Worm (Caenorhabditis elegans) whole organism, L4 larva: ENCODE results near the gene ilkp-1.

ENCODE experiments used
- F10B5.3 ChIP-seq: sonication (generic microtip); optimal IDR thresholded peaks from 2 replicates; lab custom pipeline; 2016; ENCODE audit warnings: mild to moderate bottlenecking, missing genetic modification characterization, missing compliant biosample characterization
- F49E8.2 ChIP-seq: sonication (generic microtip); optimal IDR thresholded peaks from 2 replicates; lab custom pipeline; 2016; ENCODE audit warnings: missing compliant biosample characterization, mild to moderate bottlenecking, missing genetic modification characterization, borderline replicate concordance
- Y48G9A.11 ChIP-seq: fragments of 200-800 bp; sonication (Bioruptor generic); IDR thresholded peaks from 2 replicates; pipeline ENCODE4 v1.3.6; 2022; ENCODE audit warnings: missing genetic modification reagents, missing genetic modification characterization, missing compliant biosample characterization
- arid-1 ChIP-seq: fragments of 200-800 bp; sonication (Bioruptor generic); conservative IDR thresholded peaks from 2 replicates; pipeline ENCODE4 v1.3.6; 2022; ENCODE audit warnings: missing genetic modification reagents, missing genetic modification characterization, missing compliant biosample characterization
- attf-4 ChIP-seq: sonication (generic microtip); optimal IDR thresholded peaks from 3 replicates; lab custom pipeline; 2017; ENCODE audit warnings: missing biosample characterization, missing genetic modification characterization
- ceh-20 ChIP-seq: fragments of 200-800 bp; sonication (Bioruptor generic); IDR thresholded peaks from 2 replicates; pipeline ENCODE4 v1.3.6; 2022; ENCODE audit warnings: missing genetic modification reagents, missing genetic modification characterization, missing compliant biosample characterization
- ceh-32 ChIP-seq: sonication (generic microtip); optimal IDR thresholded peaks from 2 replicates; lab custom pipeline; 2016; ENCODE audit warnings: mild to moderate bottlenecking, missing genetic modification characterization, missing compliant biosample characterization; ENCODE audit not compliant: poor library complexity
- ceh-62 ChIP-seq: sonication (generic microtip); optimal IDR thresholded peaks from 2 replicates; lab custom pipeline; 2017; ENCODE audit warnings: missing biosample characterization, missing genetic modification characterization
- daf-12 ChIP-seq: fragments of 150-350 bp; optimal IDR thresholded peaks from 2 replicates; lab custom pipeline; 2014; ENCODE audit warnings: missing biosample characterization, missing genetic modification reagents, missing genetic modification characterization
- daf-16 ChIP-seq, 3 experiments: sonication (generic microtip); optimal IDR thresholded peaks; 2 replicates each; lab custom pipeline; 2016 to 2017; ENCODE audit warnings: missing genetic modification characterization in 3 of 3, missing genetic modification reagents in 3 of 3, mild to moderate bottlenecking in 2 of 3, missing compliant biosample characterization in 2 of 3, missing biosample characterization in 1 of 3, moderate library complexity in 1 of 3
- daf-19 ChIP-seq: fragments of 200-800 bp; sonication (Bioruptor generic); conservative IDR thresholded peaks from 2 replicates; pipeline ENCODE4 v1.3.6; 2022; ENCODE audit warnings: missing genetic modification characterization, missing compliant biosample characterization
- dmd-8 ChIP-seq: fragments of 200-800 bp; sonication (Bioruptor generic); IDR thresholded peaks from 2 replicates; pipeline ENCODE4 v1.3.6; 2022; ENCODE audit warnings: missing genetic modification characterization, missing compliant biosample characterization
- dmd-9 ChIP-seq: fragments of 200-800 bp; sonication (Bioruptor generic); IDR thresholded peaks from 2 replicates; pipeline ENCODE4 v1.3.6; 2022; ENCODE audit warnings: missing genetic modification reagents, missing genetic modification characterization, missing compliant biosample characterization
- egl-43 ChIP-seq: fragments of 200-800 bp; sonication (Bioruptor generic); IDR thresholded peaks from 2 replicates; pipeline ENCODE4 v1.3.6; 2022; ENCODE audit warnings: missing genetic modification reagents, missing genetic modification characterization, missing compliant biosample characterization
- gei-8 ChIP-seq: fragments of 200-800 bp; sonication (Bioruptor generic); optimal IDR thresholded peaks from 2 replicates; lab custom pipeline; 2018; ENCODE audit warnings: mild to moderate bottlenecking, missing genetic modification characterization, missing compliant biosample characterization
- hif-1 ChIP-seq, 2 experiments: sonication (generic microtip); optimal IDR thresholded peaks; 2 replicates each; lab custom pipeline; 2016 to 2017; ENCODE audit warnings: missing compliant biosample characterization in 2 of 2, missing genetic modification characterization in 2 of 2, missing genetic modification reagents in 2 of 2, missing genotype in 2 of 2, mild to moderate bottlenecking in 1 of 2
- hlh-11 ChIP-seq: fragments of 200-800 bp; sonication (Bioruptor generic); optimal IDR thresholded peaks from 2 replicates; lab custom pipeline; 2018; ENCODE audit warnings: mild to moderate bottlenecking, missing genetic modification characterization, missing compliant biosample characterization
- hlh-30 ChIP-seq: sonication (generic microtip); optimal IDR thresholded peaks from 2 replicates; lab custom pipeline; 2017; ENCODE audit warnings: antibody characterized with exemption, mild to moderate bottlenecking, missing genetic modification characterization, missing compliant biosample characterization; ENCODE audit not compliant: insufficient read depth
- lim-7 ChIP-seq: fragments of 200-800 bp; sonication (Bioruptor generic); IDR thresholded peaks from 2 replicates; pipeline ENCODE4 v1.3.6; 2022; ENCODE audit warnings: missing genetic modification characterization, missing compliant biosample characterization
- lin-15B ChIP-seq: fragments of 150-350 bp; sonication (generic microtip); optimal IDR thresholded peaks from 3 replicates; lab custom pipeline; 2014; ENCODE audit warnings: missing biosample characterization, missing genetic modification characterization
- lin-38 ChIP-seq: fragments of 200-800 bp; sonication (Bioruptor generic); IDR thresholded peaks from 2 replicates; pipeline ENCODE4 v1.3.6; 2022; ENCODE audit warnings: missing genetic modification reagents, missing genetic modification characterization, missing compliant biosample characterization
- lin-39 ChIP-seq: fragments of 150-350 bp; optimal IDR thresholded peaks from 2 replicates; lab custom pipeline; 2014; ENCODE audit warnings: missing biosample characterization, missing genetic modification reagents, missing genetic modification characterization
- lir-3 ChIP-seq: sonication (generic microtip); optimal IDR thresholded peaks from 2 replicates; lab custom pipeline; 2016; ENCODE audit warnings: mild to moderate bottlenecking, missing genetic modification characterization, missing compliant biosample characterization
- lsy-2 ChIP-seq, 2 experiments: fragments of 150-350 bp in 1 of 2; sonication (generic microtip) in 1 of 2; optimal IDR thresholded peaks; 2 replicates each; lab custom pipeline; 2014 to 2017; ENCODE audit warnings: missing biosample characterization in 2 of 2, missing genetic modification characterization in 2 of 2
- madf-5 ChIP-seq, 2 experiments: fragments of 200-800 bp; sonication (Bioruptor generic); IDR thresholded peaks; 2 replicates each; pipeline ENCODE4 v1.3.6; 2022; ENCODE audit warnings: missing compliant biosample characterization in 2 of 2, missing genetic modification characterization in 2 of 2
- mdl-1 ChIP-seq, 2 experiments: fragments of 150-350 bp in 1 of 2; sonication (generic microtip) in 1 of 2; optimal IDR thresholded peaks; 2 replicates each; lab custom pipeline; 2014 to 2017; ENCODE audit warnings: missing biosample characterization in 2 of 2, missing genetic modification characterization in 2 of 2
- mes-2 ChIP-seq: sonication (generic microtip); optimal IDR thresholded peaks from 2 replicates; lab custom pipeline; 2016; ENCODE audit warnings: missing genotype, mild to moderate bottlenecking, missing genetic modification characterization, missing compliant biosample characterization; ENCODE audit not compliant: poor library complexity, severe bottlenecking
- nhr-10 ChIP-seq: fragments of 150-350 bp; optimal IDR thresholded peaks from 2 replicates; lab custom pipeline; 2014; ENCODE audit warnings: missing biosample characterization, missing genetic modification characterization
- nhr-111 ChIP-seq: fragments of 200-800 bp; sonication (Bioruptor generic); optimal IDR thresholded peaks from 2 replicates; lab custom pipeline; 2018; ENCODE audit warnings: mild to moderate bottlenecking, missing genetic modification characterization, missing compliant biosample characterization
- nhr-28 ChIP-seq: fragments of 150-350 bp; optimal IDR thresholded peaks from 2 replicates; lab custom pipeline; 2014; ENCODE audit warnings: missing biosample characterization, missing genetic modification characterization
- nhr-42 ChIP-seq: fragments of 200-800 bp; sonication (Bioruptor generic); IDR thresholded peaks from 2 replicates; pipeline ENCODE4 v1.3.6; 2022; ENCODE audit warnings: missing genetic modification characterization, missing compliant biosample characterization
- nhr-77 ChIP-seq: fragments of 150-350 bp; optimal IDR thresholded peaks from 2 replicates; lab custom pipeline; 2014; ENCODE audit warnings: missing biosample characterization, missing genetic modification characterization
- php-3 ChIP-seq: fragments of 200-800 bp; sonication (Bioruptor generic); IDR thresholded peaks from 2 replicates; pipeline ENCODE4 v1.3.6; 2022; ENCODE audit warnings: missing genetic modification reagents, missing genetic modification characterization, missing compliant biosample characterization
- set-16 ChIP-seq: fragments of 200-800 bp; sonication (Bioruptor generic); IDR thresholded peaks from 2 replicates; pipeline ENCODE4 v1.3.6; 2022; ENCODE audit warnings: missing genetic modification reagents, missing genetic modification characterization, missing compliant biosample characterization
- spr-1 ChIP-seq: sonication (generic microtip); optimal IDR thresholded peaks from 2 replicates; lab custom pipeline; 2016; ENCODE audit warnings: mild to moderate bottlenecking, missing genetic modification characterization, missing compliant biosample characterization
- unc-130 ChIP-seq: sonication (generic microtip); optimal IDR thresholded peaks from 2 replicates; lab custom pipeline; 2016; ENCODE audit warnings: missing genetic modification reagents, missing genetic modification characterization, missing compliant biosample characterization
- unc-39 ChIP-seq: sonication (generic microtip); optimal IDR thresholded peaks from 2 replicates; lab custom pipeline; 2017; ENCODE audit warnings: missing biosample characterization, missing genetic modification characterization
- unc-62 ChIP-seq, 3 experiments: fragments of 150-350 bp in 1 of 3; sonication (generic microtip); optimal IDR thresholded peaks in 2 of 3; peaks in 1 of 3; 1 replicate in 1 of 3; 2 replicates in 2 of 3; lab custom pipeline; 2014 to 2017; ENCODE audit warnings: missing biosample characterization in 3 of 3, missing genetic modification characterization in 3 of 3, missing genetic modification reagents in 3 of 3, missing genotype in 1 of 3
- zfp-3 ChIP-seq: fragments of 200-800 bp; sonication (Bioruptor generic); conservative IDR thresholded peaks from 2 replicates; pipeline ENCODE4 v1.3.6; 2022; ENCODE audit warnings: missing genetic modification reagents, missing genetic modification characterization, missing compliant biosample characterization
- zip-11 ChIP-seq: fragments of 200-800 bp; sonication (Bioruptor generic); IDR thresholded peaks from 2 replicates; pipeline ENCODE4 v1.3.6; 2022; ENCODE audit warnings: missing genetic modification characterization, missing compliant biosample characterization

Gene ilkp-1

DNA sequence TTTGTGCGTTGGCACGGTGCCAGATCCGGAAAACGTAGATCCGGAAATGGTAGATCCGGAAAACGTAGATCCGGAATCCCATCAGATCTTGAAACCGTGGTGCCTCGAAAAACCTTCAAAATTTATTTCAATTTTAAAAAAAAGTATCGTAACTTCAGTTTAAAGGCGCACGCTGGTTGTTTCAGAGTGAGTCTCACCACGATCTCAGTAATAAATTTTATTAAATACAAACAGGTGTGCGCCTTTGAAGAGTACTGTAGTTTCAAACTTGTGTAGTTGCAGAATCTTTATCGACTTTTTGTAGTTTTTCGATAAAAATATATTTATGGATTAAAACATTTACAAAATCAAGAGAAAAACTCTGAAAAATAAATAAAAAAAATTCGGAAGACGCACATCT, 623 bp downstream of the ilkp-1 start:
- TF ChIP-seq madf-5 (GFP tag; IDR thresholded peaks at IDR 0.05; lab: Robert Waterston, UW) (no peak), F49E8.2 (tag; lab: Kevin White, UChicago) (peak; percentile 57), gei-8 (GFP tag; lab: Kevin White, UChicago) (no peak), mes-2 (peak; percentile 8), lin-38 (GFP tag; lab: Robert Waterston, UW) (no peak), php-3 (GFP tag; lab: Robert Waterston, UW) (no peak), lsy-2 (tag; optimal IDR thresholded peaks at IDR 0.05; lab: Kevin White, UChicago) (peak in 1 of 2 experiments; percentile 18), unc-130 (GFP tag; lab: Kevin White, UChicago) (peak; percentile 20), arid-1 (0 out of 2 replicates have a peak, but pooled peaks have one; percentile 6), nhr-111 (GFP tag; lab: Kevin White, UChicago) (no peak), daf-19 (GFP tag; lab: Robert Waterston, UW) (no peak), nhr-42 (GFP tag; lab: Robert Waterston, UW) (no peak), Y48G9A.11 (peak; percentile 39; the same call in 1 of the 2 replicates)

DNA sequence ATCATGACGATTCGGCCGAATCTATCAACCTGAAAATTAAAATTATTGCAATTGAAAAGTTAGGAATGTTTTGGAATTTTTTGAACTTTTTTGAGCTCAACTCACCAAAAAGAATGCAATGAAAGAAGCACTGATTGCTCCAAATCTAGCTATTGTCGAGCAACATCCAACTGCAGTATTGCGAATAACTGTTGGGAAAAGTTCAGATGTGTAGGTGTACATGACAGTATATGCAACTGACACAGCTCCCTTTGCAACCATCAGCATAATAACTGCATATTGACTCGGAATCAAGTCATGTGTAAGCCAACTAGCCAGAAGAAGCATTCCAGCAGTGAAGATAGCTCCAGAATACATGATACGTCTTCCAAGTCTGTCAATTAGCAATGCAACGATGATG, 2.5 kb downstream of the ilkp-1 start:
- TF ChIP-seq lin-39 (tag; lab: Kevin White, UChicago) (no peak), unc-62 (GFP tag; optimal IDR thresholded peaks at IDR 0.05 in 1 of 2; lab: Kevin White, UChicago) (peak in 1 of 2 experiments; percentile 98), unc-62 (tag; optimal IDR thresholded peaks at IDR 0.05; lab: Kevin White, UChicago) (no peak), mdl-1 (tag; optimal IDR thresholded peaks at IDR 0.05; lab: Kevin White, UChicago) (no peak), daf-12 (tag; lab: Kevin White, UChicago) (no peak), php-3 (GFP tag; lab: Robert Waterston, UW) (no peak), zip-11 (GFP tag; lab: Robert Waterston, UW) (no peak)

DNA sequence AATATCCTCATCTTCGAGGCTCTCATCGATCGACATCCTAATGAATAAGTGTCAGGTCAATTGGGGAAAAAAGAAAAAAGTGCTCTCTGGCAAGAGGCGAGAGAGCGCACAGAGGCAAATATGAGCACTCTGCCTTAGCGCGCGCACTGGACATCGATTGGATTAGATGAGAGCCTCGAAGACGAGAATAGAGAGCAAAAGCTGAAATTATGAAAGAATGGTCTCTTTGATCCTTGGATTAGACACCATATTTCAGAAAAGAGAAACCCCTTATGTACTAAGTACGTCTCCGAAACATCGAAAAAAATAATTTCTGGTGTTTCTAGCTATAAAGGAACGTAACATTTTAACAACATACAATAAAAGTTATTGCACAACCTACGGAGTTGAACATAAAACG, 5.2 kb downstream of the ilkp-1 start, which contains the start of gene F45E10.2:
Gene F45E10.2, minus strand, starts transcription at position 101 of the 400 bp plus-strand sequence.
- no peak for TF ChIP-seq ceh-20 (GFP tag; lab: Robert Waterston, UW)
- no peak for TF ChIP-seq php-3 (GFP tag; lab: Robert Waterston, UW)
- no peak for TF ChIP-seq daf-16 (GFP tag; optimal IDR thresholded peaks at IDR 0.05; lab: Kevin White, UChicago)
- no peak for TF ChIP-seq daf-16 (tag; optimal IDR thresholded peaks at IDR 0.05; lab: Kevin White, UChicago)
- no peak for TF ChIP-seq F49E8.2 (tag; lab: Kevin White, UChicago)
- no peak for TF ChIP-seq unc-39
- no peak for TF ChIP-seq nhr-77 (tag; lab: Kevin White, UChicago)
- no peak for TF ChIP-seq daf-12 (tag; lab: Kevin White, UChicago)
- no peak for TF ChIP-seq ceh-62 (tag; lab: Kevin White, UChicago)
- no peak for TF ChIP-seq nhr-42 (GFP tag; lab: Robert Waterston, UW)
- no peak for TF ChIP-seq mes-2
- TF ChIP-seq hlh-11 (tag; lab: Kevin White, UChicago) = no peak
- no peak for TF ChIP-seq nhr-28 (tag; lab: Kevin White, UChicago)
- TF ChIP-seq dmd-9 (GFP tag; lab: Robert Waterston, UW) = no peak
- TF ChIP-seq lim-7 = no peak
- no peak for TF ChIP-seq nhr-10
- no peak for TF ChIP-seq unc-62 (GFP tag; optimal IDR thresholded peaks at IDR 0.05 in 1 of 2; lab: Kevin White, UChicago)
- no peak for TF ChIP-seq unc-62 (tag; optimal IDR thresholded peaks at IDR 0.05; lab: Kevin White, UChicago)
- TF ChIP-seq zfp-3 (GFP tag; lab: Robert Waterston, UW) = no peak
- TF ChIP-seq lir-3 (tag; lab: Kevin White, UChicago) = no peak
- no peak for TF ChIP-seq dmd-8 (GFP tag; lab: Robert Waterston, UW)

DNA sequence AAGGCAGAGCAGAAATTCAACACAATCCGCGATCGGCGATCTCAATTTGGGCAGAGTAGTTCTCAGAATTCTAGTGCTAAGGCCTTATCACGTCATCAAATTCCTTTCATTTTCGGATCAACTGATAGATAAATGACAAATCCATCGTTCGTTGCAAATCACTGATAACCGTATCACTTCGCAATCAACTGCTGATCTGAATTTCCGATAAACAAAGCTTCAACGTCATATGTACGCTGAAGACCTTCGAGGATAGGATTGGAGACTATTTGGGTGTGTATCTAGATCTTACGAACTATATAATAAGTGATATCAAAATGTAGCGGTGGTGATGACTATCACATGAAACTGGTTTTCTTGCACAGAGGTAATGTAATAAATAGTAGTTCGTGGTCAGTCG, 7.2 kb downstream of the ilkp-1 start:
- TF ChIP-seq egl-43 (GFP tag; lab: Robert Waterston, UW) (no peak), nhr-28 (tag; lab: Kevin White, UChicago) (peak; percentile 61), hif-1 (tag; optimal IDR thresholded peaks at IDR 0.05; lab: Kevin White, UChicago) (no peak), hlh-30 (tag; lab: Kevin White, UChicago) (peak; percentile 39), spr-1 (tag; lab: Kevin White, UChicago) (no peak), unc-62 (GFP tag; optimal IDR thresholded peaks at IDR 0.05 in 1 of 2; lab: Kevin White, UChicago) (no peak), unc-62 (tag; optimal IDR thresholded peaks at IDR 0.05; lab: Kevin White, UChicago) (no peak), F10B5.3 (tag; lab: Kevin White, UChicago) (no peak), ceh-32 (no peak), lin-15B (tag; lab: Kevin White, UChicago) (no peak), attf-4 (no peak), set-16 (GFP tag; lab: Robert Waterston, UW) (no peak)
